Fruit fly (Drosophila melanogaster) whole organism, embryonic: ENCODE measurements around the gene RtcB.

Experiments used
- Atf3 ChIP-seq: fragments of 200-800 bp; sonication (Bioruptor generic); optimal IDR thresholded peaks from 3 replicates; lab custom pipeline; 2016; ENCODE audit warnings: missing biosample characterization, missing genetic modification characterization
- BEAF-32 ChIP-seq: fragments of 200-800 bp; sonication (Bioruptor generic); optimal IDR thresholded peaks from 3 replicates; lab custom pipeline; 2017; ENCODE audit warnings: missing biosample characterization, missing genetic modification characterization, mild to moderate bottlenecking, moderate library complexity, missing genetic modification reagents
- CG10209 ChIP-seq: fragments of 200-800 bp; sonication (Bioruptor generic); optimal IDR thresholded peaks from 3 replicates; lab custom pipeline; 2017; ENCODE audit warnings: missing biosample characterization, mild to moderate bottlenecking, missing genetic modification characterization, missing genetic modification reagents
- CG1024 ChIP-seq: fragments of 200-800 bp; sonication (Bioruptor generic); IDR thresholded peaks from 2 replicates; pipeline ENCODE4 v1.3.6; 2022; ENCODE audit warnings: missing biosample characterization, missing genetic modification characterization
- CG10543 ChIP-seq: fragments of 200-800 bp; sonication (Bioruptor generic); optimal IDR thresholded peaks from 3 replicates; lab custom pipeline; 2017; ENCODE audit warnings: missing biosample characterization, mild to moderate bottlenecking, missing genetic modification characterization, moderate library complexity
- CG12236 ChIP-seq: fragments of 200-800 bp; sonication (Bioruptor generic); optimal IDR thresholded peaks from 2 replicates; lab custom pipeline; 2016; ENCODE audit warnings: missing biosample characterization, missing genetic modification characterization
- CG12391 ChIP-seq: fragments of 200-800 bp; sonication (Bioruptor generic); optimal IDR thresholded peaks from 3 replicates; lab custom pipeline; 2018; ENCODE audit warnings: missing biosample characterization, mild to moderate bottlenecking, missing genetic modification characterization, moderate library complexity
- CG12659 ChIP-seq: fragments of 200-800 bp; sonication (Bioruptor generic); optimal IDR thresholded peaks from 3 replicates; lab custom pipeline; 2017; ENCODE audit warnings: mild to moderate bottlenecking, missing biosample characterization, missing genetic modification reagents, missing genetic modification characterization
- CG13775 ChIP-seq: fragments of 200-800 bp; sonication (Bioruptor generic); optimal IDR thresholded peaks from 3 replicates; lab custom pipeline; 2017; ENCODE audit warnings: missing biosample characterization, mild to moderate bottlenecking, missing genetic modification characterization
- CG18011 ChIP-seq: fragments of 200-800 bp; sonication (Bioruptor generic); optimal IDR thresholded peaks from 2 replicates; lab custom pipeline; 2017; ENCODE audit warnings: missing biosample characterization, missing genetic modification characterization, mild to moderate bottlenecking, moderate library complexity, missing genotype
- CG1832 ChIP-seq: fragments of 200-800 bp; sonication (Bioruptor generic); optimal IDR thresholded peaks from 2 replicates; lab custom pipeline; 2017; ENCODE audit warnings: missing biosample characterization, mild to moderate bottlenecking, missing genetic modification characterization, inconsistent platforms
- CG2116 ChIP-seq: fragments of 200-800 bp; sonication (Bioruptor generic); optimal IDR thresholded peaks from 3 replicates; lab custom pipeline; 2018; ENCODE audit warnings: missing biosample characterization, mild to moderate bottlenecking, missing genetic modification characterization
- CG7745 ChIP-seq: fragments of 200-800 bp; sonication (Bioruptor generic); optimal IDR thresholded peaks from 2 replicates; lab custom pipeline; 2018; ENCODE audit warnings: missing biosample characterization, mild to moderate bottlenecking, missing genetic modification characterization, moderate library complexity
- CG9215 ChIP-seq: fragments of 200-800 bp; sonication (Bioruptor generic); IDR thresholded peaks from 2 replicates; pipeline ENCODE4 v1.3.6; 2022; ENCODE audit warnings: missing biosample characterization, missing genetic modification characterization
- Chrac-16 ChIP-seq: fragments of 200-800 bp; sonication (Bioruptor generic); optimal IDR thresholded peaks from 3 replicates; lab custom pipeline; 2016; ENCODE audit warnings: missing biosample characterization, missing genetic modification characterization
- Deaf1 ChIP-seq: fragments of 200-800 bp; optimal IDR thresholded peaks from 3 replicates; lab custom pipeline; 2019; ENCODE audit warnings: missing biosample characterization, mild to moderate bottlenecking, missing genetic modification characterization, moderate library complexity
- Dfd ChIP-seq, 2 experiments: fragments of >200 bp; optimal IDR thresholded peaks; 2 replicates each; lab custom pipeline; 2017; ENCODE audit warnings: missing biosample characterization in 2 of 2, missing genetic modification characterization in 2 of 2
- Doc3 ChIP-seq: fragments of 200-800 bp; sonication (Bioruptor generic); IDR thresholded peaks from 3 replicates; pipeline ENCODE4 v1.3.6; 2022; ENCODE audit warnings: missing biosample characterization, missing genetic modification characterization; ENCODE audit not compliant: partially characterized antibody
- Dref ChIP-seq: fragments of 200-800 bp; sonication (Bioruptor generic); IDR thresholded peaks from 2 replicates; pipeline ENCODE4 v1.3.6; 2022; ENCODE audit warnings: missing biosample characterization, missing genetic modification characterization
- ERR ChIP-seq: fragments of 200-800 bp; sonication (Bioruptor generic); optimal IDR thresholded peaks from 2 replicates; lab custom pipeline; 2016; ENCODE audit warnings: missing biosample characterization, missing genetic modification characterization
- HLH4C ChIP-seq: fragments of 200-800 bp; sonication (Bioruptor generic); IDR thresholded peaks from 3 replicates; pipeline ENCODE4 v1.3.6; 2022; ENCODE audit warnings: missing biosample characterization, missing genetic modification characterization; ENCODE audit not compliant: partially characterized antibody
- Hsf ChIP-seq: fragments of 200-800 bp; sonication (Bioruptor generic); optimal IDR thresholded peaks from 3 replicates; lab custom pipeline; 2016; ENCODE audit warnings: missing biosample characterization, missing genetic modification characterization
- Mad ChIP-seq: fragments of 200-800 bp; sonication (Bioruptor generic); optimal IDR thresholded peaks from 2 replicates; lab custom pipeline; 2016; ENCODE audit warnings: missing biosample characterization, missing genetic modification characterization
- NC2β ChIP-seq: fragments of 200-800 bp; sonication (Bioruptor generic); optimal IDR thresholded peaks from 2 replicates; lab custom pipeline; 2016; ENCODE audit warnings: missing biosample characterization, missing genetic modification characterization
- Nf-YC ChIP-seq: fragments of 200-800 bp; optimal IDR thresholded peaks from 3 replicates; lab custom pipeline; 2019; ENCODE audit warnings: missing biosample characterization, mild to moderate bottlenecking, missing genetic modification characterization, moderate library complexity
- Rx ChIP-seq: fragments of 200-800 bp; sonication (Bioruptor generic); IDR thresholded peaks from 2 replicates; pipeline ENCODE4 v1.3.6; 2022; ENCODE audit warnings: missing biosample characterization, missing genetic modification characterization
- Spps ChIP-seq: fragments of 200-800 bp; sonication (Bioruptor generic); optimal IDR thresholded peaks from 2 replicates; lab custom pipeline; 2018; ENCODE audit warnings: missing biosample characterization, mild to moderate bottlenecking, missing genetic modification characterization
- Sry-β ChIP-seq: fragments of 200-800 bp; sonication (Bioruptor generic); optimal IDR thresholded peaks from 2 replicates; lab custom pipeline; 2018; ENCODE audit warnings: missing biosample characterization, mild to moderate bottlenecking, missing genetic modification characterization, moderate library complexity
- Taf1 ChIP-seq: fragments of 200-800 bp; sonication (Bioruptor generic); IDR thresholded peaks from 2 replicates; pipeline ENCODE4 v1.3.6; 2022; ENCODE audit warnings: missing biosample characterization, missing genetic modification characterization
- Usf ChIP-seq: fragments of 200-800 bp; sonication (Bioruptor generic); optimal IDR thresholded peaks from 2 replicates; lab custom pipeline; 2017; ENCODE audit warnings: missing genotype, missing biosample characterization, missing genetic modification characterization
- chinmo ChIP-seq: fragments of 200-800 bp; sonication (Bioruptor generic); IDR thresholded peaks from 4 replicates; pipeline ENCODE4 v1.3.6; 2022; ENCODE audit warnings: missing biosample characterization, missing genetic modification characterization; ENCODE audit not compliant: partially characterized antibody
- chm ChIP-seq: fragments of 200-800 bp; sonication (Bioruptor generic); IDR thresholded peaks from 2 replicates; pipeline ENCODE4 v1.3.6; 2022; ENCODE audit warnings: missing biosample characterization, missing genetic modification characterization
- danr ChIP-seq: fragments of 200-800 bp; sonication (Bioruptor generic); IDR thresholded peaks from 2 replicates; pipeline ENCODE4 v1.3.6; 2022; ENCODE audit warnings: missing biosample characterization, missing genetic modification characterization
- dimm ChIP-seq: fragments of 200-800 bp; sonication (Bioruptor generic); IDR thresholded peaks from 2 replicates; pipeline ENCODE4 v1.3.6; 2022; ENCODE audit warnings: missing biosample characterization, missing genetic modification characterization
- dysf ChIP-seq: fragments of 200-800 bp; sonication (Bioruptor generic); IDR thresholded peaks from 3 replicates; pipeline ENCODE4 v1.3.6; 2022; ENCODE audit warnings: missing biosample characterization, missing genetic modification characterization
- emc ChIP-seq: fragments of 200-800 bp; sonication (Bioruptor generic); optimal IDR thresholded peaks from 2 replicates; lab custom pipeline; 2016; ENCODE audit warnings: missing biosample characterization, missing genetic modification characterization
- ems ChIP-seq: fragments of 200-800 bp; sonication (Bioruptor generic); optimal IDR thresholded peaks from 3 replicates; lab custom pipeline; 2016; ENCODE audit warnings: missing biosample characterization, missing genetic modification characterization
- fd3F ChIP-seq: fragments of 200-800 bp; sonication (Bioruptor generic); optimal IDR thresholded peaks from 2 replicates; lab custom pipeline; 2018; ENCODE audit warnings: missing biosample characterization, mild to moderate bottlenecking, missing genetic modification characterization, moderate library complexity
- fu2 ChIP-seq: fragments of 200-800 bp; sonication (Bioruptor generic); optimal IDR thresholded peaks from 2 replicates; lab custom pipeline; 2016; ENCODE audit warnings: missing biosample characterization, missing genetic modification characterization
- ham ChIP-seq: fragments of 200-800 bp; sonication (Bioruptor generic); IDR thresholded peaks from 2 replicates; pipeline ENCODE4 v1.3.6; 2022; ENCODE audit warnings: missing biosample characterization, missing genetic modification characterization
- insv ChIP-seq, 2 experiments: fragments of 200-800 bp; sonication (Bioruptor generic); optimal IDR thresholded peaks; 3 replicates each; lab custom pipeline; 2016 to 2018; ENCODE audit warnings: missing biosample characterization in 2 of 2, missing genetic modification characterization in 2 of 2
- jumu ChIP-seq: fragments of 200-800 bp; sonication (Bioruptor generic); optimal IDR thresholded peaks from 3 replicates; lab custom pipeline; 2016; ENCODE audit warnings: missing biosample characterization, missing genetic modification characterization
- kni ChIP-seq: fragments of 200-800 bp; sonication (Bioruptor generic); optimal IDR thresholded peaks from 3 replicates; lab custom pipeline; 2017; ENCODE audit warnings: mild to moderate bottlenecking, missing biosample characterization, missing genetic modification reagents, missing genetic modification characterization
- nom ChIP-seq: fragments of 200-800 bp; sonication (Bioruptor generic); optimal IDR thresholded peaks from 2 replicates; lab custom pipeline; 2017; ENCODE audit warnings: missing biosample characterization, missing genetic modification characterization, mild to moderate bottlenecking, moderate library complexity, missing genetic modification reagents
- psq ChIP-seq: fragments of 200-800 bp; sonication (Bioruptor generic); optimal IDR thresholded peaks from 2 replicates; lab custom pipeline; 2017; ENCODE audit warnings: missing biosample characterization, missing genetic modification characterization
- seq ChIP-seq: fragments of 200-800 bp; sonication (Bioruptor generic); IDR thresholded peaks from 2 replicates; pipeline ENCODE4 v1.3.6; 2022; ENCODE audit warnings: missing biosample characterization, missing genetic modification characterization
- sr ChIP-seq: fragments of 200-800 bp; sonication (Bioruptor generic); IDR thresholded peaks from 3 replicates; pipeline ENCODE4 v1.3.6; 2022; ENCODE audit warnings: missing biosample characterization, missing genetic modification characterization
- tgo ChIP-seq: fragments of 200-800 bp; sonication (Bioruptor generic); IDR thresholded peaks from 3 replicates; pipeline ENCODE4 v1.3.6; 2022; ENCODE audit warnings: missing biosample characterization, missing genetic modification characterization
- unc-4 ChIP-seq: fragments of 200-800 bp; sonication (Bioruptor generic); IDR thresholded peaks from 2 replicates; pipeline ENCODE4 v1.3.6; 2022; ENCODE audit warnings: missing biosample characterization, missing genetic modification characterization; ENCODE audit not compliant: partially characterized antibody
- wor ChIP-seq: fragments of 200-800 bp; sonication (Bioruptor generic); IDR thresholded peaks from 2 replicates; pipeline ENCODE4 v1.3.6; 2022; ENCODE audit warnings: missing biosample characterization, missing genetic modification characterization

Gene RtcB

DNA sequence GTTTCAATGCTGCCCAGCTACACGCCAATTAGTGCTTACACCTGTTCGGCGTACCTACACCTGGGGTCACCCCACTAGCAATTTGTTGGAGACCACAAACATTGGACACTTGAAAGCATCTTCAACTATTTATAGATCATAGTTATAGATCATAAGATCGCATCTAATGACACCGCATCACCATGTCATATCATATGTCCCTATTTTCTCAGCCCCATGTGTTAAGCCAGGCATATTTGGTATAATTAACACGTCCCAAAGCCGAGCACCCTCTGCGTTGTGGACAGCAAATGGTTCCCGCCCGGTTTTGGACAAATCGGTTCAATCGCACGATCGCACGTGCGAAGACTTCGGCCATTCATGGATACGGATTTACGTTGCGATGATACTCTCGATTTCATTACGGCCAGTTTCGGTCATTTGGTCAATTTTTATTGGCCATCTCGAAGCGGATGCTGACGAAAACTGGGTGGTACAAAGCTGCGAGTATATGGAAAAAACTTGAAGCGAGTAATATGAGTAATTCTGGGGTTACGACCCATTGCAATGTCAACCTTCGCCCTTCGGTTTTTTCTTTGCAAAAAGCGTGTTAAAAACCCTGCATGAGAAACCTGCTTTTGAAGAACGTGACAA is 9.3 kb downstream of the RtcB start (continued):
- peak; percentile 72 for TF ChIP-seq Usf (GFP tag; lab: Kevin White, UChicago)
- TF ChIP-seq dysf (GFP tag; lab: Robert Waterston, UW): peak; percentile 84
- peak; percentile 60 for TF ChIP-seq Chrac-16 (GFP tag; lab: Kevin White, UChicago)
- no peak for TF ChIP-seq CG1832 (GFP tag; lab: Kevin White, UChicago)
- no peak for TF ChIP-seq Spps
- peak; percentile 62 for TF ChIP-seq dimm (GFP tag; lab: Robert Waterston, UW)
- peak; percentile 31 for TF ChIP-seq psq (GFP tag; lab: Kevin White, UChicago)
- TF ChIP-seq chinmo: 0 out of 4 replicates have a peak, but pooled peaks have one; percentile 73
- no peak for TF ChIP-seq emc
- peak; percentile 94 for TF ChIP-seq CG18011 (GFP tag; lab: Kevin White, UChicago)
- TF ChIP-seq Taf1 (GFP tag; lab: Robert Waterston, UW): peak; percentile 30; the same call in 1 of the 2 replicates
- peak; percentile 88 for TF ChIP-seq wor
- no peak for TF ChIP-seq Doc3 (GFP tag; lab: Robert Waterston, UW)
- TF ChIP-seq CG13775 (GFP tag; lab: Kevin White, UChicago): peak; percentile 74
- TF ChIP-seq danr (GFP tag; lab: Robert Waterston, UW): 0 out of 2 replicates have a peak, but pooled peaks have one; percentile 36
- TF ChIP-seq CG1024 (GFP tag; lab: Robert Waterston, UW): peak; percentile 83
- TF ChIP-seq unc-4 (GFP tag; lab: Robert Waterston, UW): no peak
- TF ChIP-seq Deaf1 (tag; lab: Kevin White, UChicago): peak; percentile 75
- peak; percentile 13 for TF ChIP-seq fu2 (GFP tag; lab: Kevin White, UChicago)
- peak; percentile 59 for TF ChIP-seq CG2116 (GFP tag; lab: Kevin White, UChicago)
- peak; percentile 87 for TF ChIP-seq kni (GFP tag; lab: Kevin White, UChicago)
- peak; percentile 69 for TF ChIP-seq Hsf (GFP tag; lab: Kevin White, UChicago)
- TF ChIP-seq CG12391: peak; percentile 78
- TF ChIP-seq Nf-YC (tag; lab: Kevin White, UChicago): peak; percentile 8
- TF ChIP-seq insv (GFP tag; optimal IDR thresholded peaks at IDR 0.05; lab: Kevin White, UChicago): peak; percentile 22 to 45
- TF ChIP-seq Dfd (GFP tag; optimal IDR thresholded peaks at IDR 0.05; lab: Kevin White, UChicago): no peak
- peak; percentile 33 for TF ChIP-seq CG10543 (GFP tag; lab: Kevin White, UChicago)
- peak; percentile 88 for TF ChIP-seq fd3F (GFP tag; lab: Kevin White, UChicago)
- TF ChIP-seq ham (GFP tag; lab: Robert Waterston, UW): no peak
- TF ChIP-seq jumu (GFP tag; lab: Kevin White, UChicago): peak; percentile 74
- TF ChIP-seq CG9215 (GFP tag; lab: Robert Waterston, UW): peak; percentile 56
- peak; percentile 7 for TF ChIP-seq BEAF-32 (GFP tag; lab: Kevin White, UChicago)
- peak; percentile 74 for TF ChIP-seq tgo (GFP tag; lab: Robert Waterston, UW)
- peak; percentile 58 for TF ChIP-seq Atf3 (GFP tag; lab: Kevin White, UChicago)
- no peak for TF ChIP-seq CG7745
- peak; percentile 14 for TF ChIP-seq ERR (GFP tag; lab: Kevin White, UChicago)
- peak; percentile 74 for TF ChIP-seq Mad (GFP tag; lab: Kevin White, UChicago)
- peak; percentile 54; the same call in 1 of the 2 replicates for TF ChIP-seq Rx
- peak; percentile 84 for TF ChIP-seq chm (GFP tag; lab: Robert Waterston, UW)
- peak; percentile 89 for TF ChIP-seq seq (GFP tag; lab: Robert Waterston, UW)
- TF ChIP-seq Dref (GFP tag; lab: Robert Waterston, UW): no peak
- TF ChIP-seq CG12659: peak; percentile 62
- TF ChIP-seq Sry-β (GFP tag; lab: Kevin White, UChicago): no peak
- TF ChIP-seq sr (GFP tag; lab: Robert Waterston, UW): no peak
- TF ChIP-seq ems: peak; percentile 49
- no peak for TF ChIP-seq HLH4C (GFP tag; lab: Robert Waterston, UW)
- TF ChIP-seq nom (GFP tag; lab: Kevin White, UChicago): no peak
- TF ChIP-seq CG10209 (GFP tag; lab: Kevin White, UChicago): peak; percentile 73
- TF ChIP-seq NC2β (GFP tag; lab: Kevin White, UChicago): peak; percentile 45
- peak; percentile 24 for TF ChIP-seq CG12236 (GFP tag; lab: Kevin White, UChicago)
